Fruit fly (Drosophila melanogaster) whole organism, embryonic: ENCODE data around the gene Src64B.

Experiments
- Adf1 ChIP-seq: fragments of 200-800 bp; sonication (Bioruptor generic); IDR thresholded peaks from 2 replicates; pipeline ENCODE4 v1.3.6; 2022; ENCODE audit warnings: missing biosample characterization, missing genetic modification characterization
- B-H1 ChIP-seq: fragments of 200-800 bp; sonication (Bioruptor generic); IDR thresholded peaks from 3 replicates; pipeline ENCODE4 v1.3.6; 2022; ENCODE audit warnings: missing biosample characterization, missing genetic modification characterization
- B-H2 ChIP-seq: fragments of 200-800 bp; sonication (Bioruptor generic); optimal IDR thresholded peaks from 2 replicates; lab custom pipeline; 2018; ENCODE audit warnings: missing biosample characterization, mild to moderate bottlenecking, missing genetic modification characterization
- CG10209 ChIP-seq: fragments of 200-800 bp; sonication (Bioruptor generic); optimal IDR thresholded peaks from 3 replicates; lab custom pipeline; 2017; ENCODE audit warnings: missing biosample characterization, mild to moderate bottlenecking, missing genetic modification characterization, missing genetic modification reagents
- CG11695 ChIP-seq: fragments of 200-800 bp; sonication (Bioruptor generic); IDR thresholded peaks from 3 replicates; pipeline ENCODE4 v1.3.6; 2022; ENCODE audit warnings: missing biosample characterization, missing genetic modification characterization
- CG11696 ChIP-seq: fragments of 200-800 bp; sonication (Bioruptor generic); IDR thresholded peaks from 2 replicates; pipeline ENCODE4 v1.3.6; 2022; ENCODE audit warnings: missing biosample characterization, missing genetic modification characterization
- CG12155 ChIP-seq: fragments of 200-800 bp; sonication (Bioruptor generic); optimal IDR thresholded peaks from 3 replicates; lab custom pipeline; 2016; ENCODE audit warnings: missing biosample characterization, missing genetic modification characterization
- CG12236 ChIP-seq: fragments of 200-800 bp; sonication (Bioruptor generic); optimal IDR thresholded peaks from 2 replicates; lab custom pipeline; 2016; ENCODE audit warnings: missing biosample characterization, missing genetic modification characterization
- CG12942 ChIP-seq: fragments of 200-800 bp; sonication (Bioruptor generic); optimal IDR thresholded peaks from 3 replicates; lab custom pipeline; 2016; ENCODE audit warnings: missing biosample characterization, missing genetic modification characterization
- CG13123 ChIP-seq: fragments of 200-800 bp; sonication (Bioruptor generic); optimal IDR thresholded peaks from 2 replicates; lab custom pipeline; 2016; ENCODE audit warnings: missing biosample characterization, missing genetic modification characterization
- CG13296 ChIP-seq: fragments of 200-800 bp; sonication (Bioruptor generic); optimal IDR thresholded peaks from 3 replicates; lab custom pipeline; 2018; ENCODE audit warnings: missing biosample characterization, mild to moderate bottlenecking, missing genetic modification characterization
- CG13624 ChIP-seq: fragments of 200-800 bp; sonication (Bioruptor generic); optimal IDR thresholded peaks from 2 replicates; lab custom pipeline; 2016; ENCODE audit warnings: missing biosample characterization, missing genetic modification characterization
- CG1602 ChIP-seq: fragments of 200-800 bp; sonication (Bioruptor generic); optimal IDR thresholded peaks from 3 replicates; lab custom pipeline; 2016; ENCODE audit warnings: missing biosample characterization, missing genetic modification characterization
- CG2202 ChIP-seq: fragments of 200-800 bp; sonication (Bioruptor generic); optimal IDR thresholded peaks from 2 replicates; lab custom pipeline; 2018; ENCODE audit warnings: missing biosample characterization, mild to moderate bottlenecking, missing genetic modification characterization
- CG31224 ChIP-seq: fragments of 200-800 bp; sonication (Bioruptor generic); IDR thresholded peaks from 2 replicates; pipeline ENCODE4 v1.3.6; 2022; ENCODE audit warnings: missing biosample characterization, missing genetic modification characterization
- CG3847 ChIP-seq: fragments of 200-800 bp; sonication (Bioruptor generic); IDR thresholded peaks from 2 replicates; pipeline ENCODE4 v1.3.6; 2022; ENCODE audit warnings: missing biosample characterization, missing genetic modification characterization
- CG3995 ChIP-seq: fragments of 200-800 bp; sonication (Bioruptor generic); optimal IDR thresholded peaks from 3 replicates; lab custom pipeline; 2016; ENCODE audit warnings: missing biosample characterization, missing genetic modification characterization
- CG5953 ChIP-seq: fragments of 200-800 bp; sonication (Bioruptor generic); IDR thresholded peaks from 2 replicates; pipeline ENCODE4 v1.3.6; 2022; ENCODE audit warnings: missing biosample characterization, missing genetic modification characterization
- CG7839 ChIP-seq: fragments of 200-800 bp; sonication (Bioruptor generic); optimal IDR thresholded peaks from 3 replicates; lab custom pipeline; 2018; ENCODE audit warnings: missing biosample characterization, mild to moderate bottlenecking, missing genetic modification characterization, moderate library complexity
- Dfd ChIP-seq, 2 experiments: fragments of >200 bp; optimal IDR thresholded peaks; 2 replicates each; lab custom pipeline; 2017; ENCODE audit warnings: missing biosample characterization in 2 of 2, missing genetic modification characterization in 2 of 2
- Dip2 ChIP-seq: fragments of 200-800 bp; sonication (Bioruptor generic); IDR thresholded peaks from 2 replicates; pipeline ENCODE4 v1.3.6; 2022; ENCODE audit warnings: missing biosample characterization, missing genetic modification characterization
- Ets65A ChIP-seq: fragments of 200-800 bp; sonication (Bioruptor generic); peaks from one replicate; lab custom pipeline; 2016; ENCODE audit warnings: missing biosample characterization, missing genetic modification characterization
- Gug ChIP-seq: fragments of 200-800 bp; sonication (Bioruptor generic); IDR thresholded peaks from 4 replicates; pipeline ENCODE4 v1.3.6; 2022; ENCODE audit warnings: missing biosample characterization, missing genetic modification characterization
- H15 ChIP-seq: fragments of 200-800 bp; sonication (Bioruptor generic); IDR thresholded peaks from 3 replicates; pipeline ENCODE4 v1.3.6; 2022; ENCODE audit warnings: missing biosample characterization, missing genetic modification characterization
- Hand ChIP-seq: fragments of 200-800 bp; sonication (Bioruptor generic); optimal IDR thresholded peaks from 2 replicates; lab custom pipeline; 2017; ENCODE audit warnings: mild to moderate bottlenecking, missing biosample characterization, missing genetic modification reagents, missing genetic modification characterization
- Hr3 ChIP-seq: fragments of 200-800 bp; sonication (Bioruptor generic); optimal IDR thresholded peaks from 3 replicates; lab custom pipeline; 2016; ENCODE audit warnings: missing biosample characterization, missing genetic modification characterization
- Myb ChIP-seq: fragments of 200-800 bp; sonication (Bioruptor generic); optimal IDR thresholded peaks from 2 replicates; lab custom pipeline; 2016; ENCODE audit warnings: missing biosample characterization, missing genetic modification characterization
- NC2α ChIP-seq: fragments of 200-800 bp; sonication (Bioruptor generic); optimal IDR thresholded peaks from 2 replicates; lab custom pipeline; 2016; ENCODE audit warnings: missing biosample characterization, missing genetic modification characterization
- Nf-YA ChIP-seq: fragments of 200-800 bp; sonication (Bioruptor generic); IDR thresholded peaks from 2 replicates; pipeline ENCODE4 v1.3.6; 2022; ENCODE audit warnings: missing biosample characterization, missing genetic modification characterization
- Oaz ChIP-seq: fragments of 200-800 bp; sonication (Bioruptor generic); IDR thresholded peaks from 2 replicates; pipeline ENCODE4 v1.3.6; 2022; ENCODE audit warnings: missing biosample characterization, missing genetic modification characterization
- Oli ChIP-seq: fragments of 200-800 bp; sonication (Bioruptor generic); optimal IDR thresholded peaks from 2 replicates; lab custom pipeline; 2018; ENCODE audit warnings: missing biosample characterization, mild to moderate bottlenecking, missing genetic modification characterization, moderate library complexity
- Sry-δ ChIP-seq: fragments of 200-800 bp; sonication (Bioruptor generic); optimal IDR thresholded peaks from 2 replicates; lab custom pipeline; 2016; ENCODE audit warnings: missing biosample characterization, missing genetic modification characterization
- TFAM ChIP-seq: fragments of 200-800 bp; sonication (Bioruptor generic); optimal IDR thresholded peaks from 2 replicates; lab custom pipeline; 2017; ENCODE audit warnings: missing biosample characterization, missing genetic modification characterization, inconsistent platforms
- ap ChIP-seq: fragments of 200-800 bp; sonication (Bioruptor generic); IDR thresholded peaks from 2 replicates; pipeline ENCODE4 v1.3.6; 2022; ENCODE audit warnings: missing biosample characterization, missing genetic modification characterization
- bigmax ChIP-seq: fragments of 200-800 bp; sonication (Bioruptor generic); optimal IDR thresholded peaks from 2 replicates; lab custom pipeline; 2018; ENCODE audit warnings: missing biosample characterization, mild to moderate bottlenecking, missing genetic modification characterization
- cg ChIP-seq: fragments of 200-800 bp; sonication (Bioruptor generic); optimal IDR thresholded peaks from 3 replicates; lab custom pipeline; 2019; ENCODE audit warnings: missing biosample characterization, mild to moderate bottlenecking, missing genetic modification characterization, moderate library complexity
- da ChIP-seq: fragments of 200-800 bp; sonication (Bioruptor generic); optimal IDR thresholded peaks from 2 replicates; lab custom pipeline; 2016; ENCODE audit warnings: missing biosample characterization, missing genetic modification characterization
- fru ChIP-seq: fragments of >200 bp; optimal IDR thresholded peaks from 2 replicates; lab custom pipeline; 2017
- fu2 ChIP-seq: fragments of 200-800 bp; sonication (Bioruptor generic); optimal IDR thresholded peaks from 2 replicates; lab custom pipeline; 2016; ENCODE audit warnings: missing biosample characterization, missing genetic modification characterization
- gce ChIP-seq: fragments of 200-800 bp; sonication (Bioruptor generic); IDR thresholded peaks from 3 replicates; pipeline ENCODE4 v1.3.6; 2022; ENCODE audit warnings: missing biosample characterization, missing genetic modification characterization
- gro ChIP-seq: fragments of 200-800 bp; sonication (Bioruptor generic); optimal IDR thresholded peaks from 2 replicates; lab custom pipeline; 2016; ENCODE audit warnings: missing biosample characterization, missing genetic modification characterization
- hth ChIP-seq: fragments of >200 bp; optimal IDR thresholded peaks from 2 replicates; lab custom pipeline; 2017; ENCODE audit warnings: inconsistent platforms
- klu ChIP-seq: fragments of 200-800 bp; sonication (Bioruptor generic); IDR thresholded peaks from 2 replicates; pipeline ENCODE4 v1.3.6; 2022; ENCODE audit warnings: missing biosample characterization, missing genetic modification characterization
- nau ChIP-seq: fragments of 200-800 bp; sonication (Bioruptor generic); optimal IDR thresholded peaks from 3 replicates; lab custom pipeline; 2017; ENCODE audit warnings: missing biosample characterization, mild to moderate bottlenecking, missing genetic modification characterization, missing genetic modification reagents
- org-1 ChIP-seq: fragments of 200-800 bp; sonication (Bioruptor generic); optimal IDR thresholded peaks from 2 replicates; lab custom pipeline; 2017; ENCODE audit warnings: missing biosample characterization, missing genetic modification characterization
- pros ChIP-seq: fragments of 200-800 bp; sonication (Bioruptor generic); optimal IDR thresholded peaks from 3 replicates; lab custom pipeline; 2019; ENCODE audit warnings: missing biosample characterization, mild to moderate bottlenecking, missing genetic modification characterization, moderate library complexity
- row ChIP-seq: fragments of 200-800 bp; sonication (Bioruptor generic); IDR thresholded peaks from 3 replicates; pipeline ENCODE4 v1.3.6; 2022; ENCODE audit warnings: missing biosample characterization, missing genetic modification characterization
- run ChIP-seq: fragments of 200-800 bp; sonication (Bioruptor generic); optimal IDR thresholded peaks from 3 replicates; lab custom pipeline; 2018; ENCODE audit warnings: missing biosample characterization, mild to moderate bottlenecking, missing genetic modification characterization
- sens-2 ChIP-seq: fragments of 200-800 bp; sonication (Bioruptor generic); IDR thresholded peaks from 2 replicates; pipeline ENCODE4 v1.3.6; 2022; ENCODE audit warnings: missing biosample characterization, missing genetic modification characterization
- seq ChIP-seq: fragments of 200-800 bp; sonication (Bioruptor generic); IDR thresholded peaks from 2 replicates; pipeline ENCODE4 v1.3.6; 2022; ENCODE audit warnings: missing biosample characterization, missing genetic modification characterization
- sim ChIP-seq: fragments of 200-800 bp; sonication (Bioruptor generic); IDR thresholded peaks from 2 replicates; pipeline ENCODE4 v1.3.6; 2022; ENCODE audit warnings: missing biosample characterization, missing genetic modification characterization
- tgo ChIP-seq: fragments of 200-800 bp; sonication (Bioruptor generic); IDR thresholded peaks from 3 replicates; pipeline ENCODE4 v1.3.6; 2022; ENCODE audit warnings: missing biosample characterization, missing genetic modification characterization
- tup ChIP-seq: fragments of 200-800 bp; sonication (Bioruptor generic); optimal IDR thresholded peaks from 2 replicates; lab custom pipeline; 2016; ENCODE audit warnings: missing biosample characterization, mild to moderate bottlenecking, missing genetic modification characterization, moderate library complexity
- usp ChIP-seq: fragments of >200 bp; optimal IDR thresholded peaks from 2 replicates; lab custom pipeline; 2017; ENCODE audit warnings: missing biosample characterization, missing genetic modification characterization

Gene Src64B

DNA sequence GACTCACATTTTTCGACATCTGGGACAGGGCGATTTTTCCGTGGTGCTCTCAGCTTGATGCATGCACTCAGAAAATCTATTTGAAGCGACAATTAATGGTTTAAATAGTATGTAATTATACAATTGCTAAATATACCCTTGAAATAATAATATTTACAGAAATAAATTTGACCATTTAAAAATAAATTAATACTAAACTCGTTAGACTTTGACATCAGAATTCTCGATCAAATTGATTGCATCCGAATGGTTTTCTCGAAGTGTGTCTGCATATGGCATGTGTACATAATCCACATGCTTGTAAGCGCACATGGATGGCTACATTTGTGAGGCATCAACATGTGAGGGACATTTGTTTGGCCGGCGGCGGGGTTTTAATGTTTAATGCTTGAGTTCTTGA is 79.3 kb downstream of the Src64B start (continued):
- TF ChIP-seq CG3995 (GFP tag; lab: Kevin White, UChicago) (no peak), CG3847 (no peak), CG12236 (GFP tag; lab: Kevin White, UChicago) (no peak), Oaz (no peak), H15 (GFP tag; lab: Robert Waterston, UW) (0 out of 3 replicates have a peak, but pooled peaks have one; percentile 15), B-H1 (GFP tag; lab: Robert Waterston, UW) (0 out of 3 replicates have a peak, but pooled peaks have one; percentile 17), gro (no peak), Hand (no peak), fu2 (GFP tag; lab: Kevin White, UChicago) (no peak), ap (GFP tag; lab: Robert Waterston, UW) (no peak), CG13624 (no peak), sim (GFP tag; lab: Robert Waterston, UW) (peak; percentile 33; the same call in 1 of the 2 replicates), run (tag; lab: Kevin White, UChicago) (no peak), CG2202 (tag; lab: Kevin White, UChicago) (peak; percentile 79), tgo (GFP tag; lab: Robert Waterston, UW) (no peak), cg (no peak), hth (lab: Kevin White, UChicago) (no peak), Myb (GFP tag; lab: Kevin White, UChicago) (no peak), NC2α (GFP tag; lab: Kevin White, UChicago) (no peak), Ets65A (GFP tag; lab: Kevin White, UChicago) (no peak), bigmax (GFP tag; lab: Kevin White, UChicago) (no peak), tup (no peak), Oli (tag; lab: Kevin White, UChicago) (peak; percentile 53), row (GFP tag; lab: Robert Waterston, UW) (peak; percentile 80), Nf-YA (peak; percentile 40; the same call in 1 of the 2 replicates), CG5953 (GFP tag; lab: Robert Waterston, UW) (no peak), Adf1 (GFP tag; lab: Robert Waterston, UW) (no peak), Gug (GFP tag; lab: Robert Waterston, UW) (peak; percentile 20; the same call in 1 of the 4 replicates), CG1602 (GFP tag; lab: Kevin White, UChicago) (peak; percentile 55), org-1 (GFP tag; lab: Kevin White, UChicago) (peak; percentile 27), pros (GFP tag; lab: Kevin White, UChicago) (peak; percentile 62), CG12155 (GFP tag; lab: Kevin White, UChicago) (peak; percentile 19), nau (GFP tag; lab: Kevin White, UChicago) (peak; percentile 17), CG10209 (GFP tag; lab: Kevin White, UChicago) (peak; percentile 53), gce (GFP tag; lab: Robert Waterston, UW) (no peak), Dfd (GFP tag; optimal IDR thresholded peaks at IDR 0.05; lab: Kevin White, UChicago) (no peak), CG12942 (GFP tag; lab: Kevin White, UChicago) (peak; percentile 34), CG13296 (GFP tag; lab: Kevin White, UChicago) (no peak), Hr3 (GFP tag; lab: Kevin White, UChicago) (peak; percentile 47), fru (lab: Kevin White, UChicago) (no peak), usp (GFP tag; lab: Kevin White, UChicago) (no peak), seq (no peak), Dip2 (GFP tag; lab: Robert Waterston, UW) (no peak), Sry-δ (no peak), CG11696 (0 out of 2 replicates have a peak, but pooled peaks have one; percentile 25), B-H2 (GFP tag; lab: Kevin White, UChicago) (no peak), klu (GFP tag; lab: Robert Waterston, UW) (no peak), CG7839 (tag; lab: Kevin White, UChicago) (peak; percentile 70), CG13123 (peak; percentile 43), da (GFP tag; lab: Kevin White, UChicago) (no peak), sens-2 (GFP tag; lab: Robert Waterston, UW) (peak; percentile 58), CG31224 (GFP tag; lab: Robert Waterston, UW) (no peak), TFAM (GFP tag; lab: Kevin White, UChicago) (no peak), CG11695 (GFP tag; lab: Robert Waterston, UW) (peak; percentile 72)
